Fruit fly (Drosophila melanogaster) whole organism, embryonic: ENCODE data around the gene Ac76E.

ENCODE experiments used
- CG10209 ChIP-seq: fragments of 200-800 bp; sonication (Bioruptor generic); optimal IDR thresholded peaks from 3 replicates; lab custom pipeline; 2017; ENCODE audit warnings: missing biosample characterization, mild to moderate bottlenecking, missing genetic modification characterization, missing genetic modification reagents
- CG10321 ChIP-seq: fragments of 200-800 bp; sonication (Bioruptor generic); IDR thresholded peaks from 2 replicates; pipeline ENCODE4 v1.3.6; 2022; ENCODE audit warnings: missing biosample characterization, missing genetic modification characterization
- CG10431 ChIP-seq: fragments of 200-800 bp; sonication (Bioruptor generic); optimal IDR thresholded peaks from 3 replicates; lab custom pipeline; 2018; ENCODE audit warnings: missing biosample characterization, mild to moderate bottlenecking, missing genetic modification characterization
- CG11247 ChIP-seq: fragments of 200-800 bp; sonication (Bioruptor generic); IDR thresholded peaks from 2 replicates; pipeline ENCODE4 v1.3.6; 2022; ENCODE audit warnings: missing biosample characterization, missing genetic modification characterization
- CG11560 ChIP-seq: fragments of 200-800 bp; sonication (Bioruptor generic); IDR thresholded peaks from 3 replicates; pipeline ENCODE4 v1.3.6; 2022; ENCODE audit warnings: missing biosample characterization, missing genetic modification characterization
- CG12219 ChIP-seq: fragments of 200-800 bp; sonication (Bioruptor generic); optimal IDR thresholded peaks from 3 replicates; lab custom pipeline; 2018; ENCODE audit warnings: missing biosample characterization, mild to moderate bottlenecking, missing genetic modification characterization
- CG12659 ChIP-seq: fragments of 200-800 bp; sonication (Bioruptor generic); optimal IDR thresholded peaks from 3 replicates; lab custom pipeline; 2017; ENCODE audit warnings: mild to moderate bottlenecking, missing biosample characterization, missing genetic modification reagents, missing genetic modification characterization
- CG17829 ChIP-seq: fragments of 200-800 bp; optimal IDR thresholded peaks from 2 replicates; lab custom pipeline; 2019; ENCODE audit warnings: missing biosample characterization, mild to moderate bottlenecking, missing genetic modification characterization, moderate library complexity
- CG18262 ChIP-seq: fragments of 200-800 bp; optimal IDR thresholded peaks from 3 replicates; lab custom pipeline; 2019; ENCODE audit warnings: missing biosample characterization, mild to moderate bottlenecking, missing genetic modification characterization, moderate library complexity
- CG30020 ChIP-seq: fragments of 200-800 bp; optimal IDR thresholded peaks from 2 replicates; lab custom pipeline; 2019; ENCODE audit warnings: missing biosample characterization, mild to moderate bottlenecking, missing genetic modification characterization, moderate library complexity
- CG42726 ChIP-seq: fragments of 200-800 bp; sonication (Bioruptor generic); IDR thresholded peaks from 2 replicates; pipeline ENCODE4 v1.3.6; 2022; ENCODE audit warnings: missing biosample characterization, missing genetic modification characterization; ENCODE audit not compliant: partially characterized antibody
- CG4282 ChIP-seq: fragments of 200-800 bp; sonication (Bioruptor generic); optimal IDR thresholded peaks from 2 replicates; lab custom pipeline; 2016; ENCODE audit warnings: missing biosample characterization, missing genetic modification characterization
- CG4707 ChIP-seq: fragments of 200-800 bp; sonication (Bioruptor generic); optimal IDR thresholded peaks from 2 replicates; lab custom pipeline; 2018; ENCODE audit warnings: missing biosample characterization, mild to moderate bottlenecking, missing genetic modification characterization, moderate library complexity
- CG7271 ChIP-seq: fragments of 200-800 bp; sonication (Bioruptor generic); optimal IDR thresholded peaks from 2 replicates; lab custom pipeline; 2018; ENCODE audit warnings: missing biosample characterization, mild to moderate bottlenecking, missing genetic modification characterization, moderate library complexity
- CG8944 ChIP-seq: fragments of 200-800 bp; sonication (Bioruptor generic); optimal IDR thresholded peaks from 3 replicates; lab custom pipeline; 2016; ENCODE audit warnings: missing biosample characterization, missing genetic modification characterization
- CG9797 ChIP-seq: fragments of 200-800 bp; sonication (Bioruptor generic); optimal IDR thresholded peaks from 3 replicates; lab custom pipeline; 2018; ENCODE audit warnings: missing biosample characterization, mild to moderate bottlenecking, missing genetic modification characterization
- Camta ChIP-seq: fragments of 200-800 bp; sonication (Bioruptor generic); optimal IDR thresholded peaks from 2 replicates; lab custom pipeline; 2016; ENCODE audit warnings: missing biosample characterization, missing genetic modification characterization
- CkIIα-i1 ChIP-seq: fragments of 200-800 bp; sonication (Bioruptor generic); IDR thresholded peaks from 2 replicates; pipeline ENCODE4 v1.3.6; 2022; ENCODE audit warnings: missing biosample characterization, missing genetic modification characterization
- CoRest ChIP-seq: fragments of 200-800 bp; sonication (Bioruptor generic); optimal IDR thresholded peaks from 3 replicates; lab custom pipeline; 2018; ENCODE audit warnings: missing biosample characterization, mild to moderate bottlenecking, missing genetic modification characterization, moderate library complexity
- D19B ChIP-seq: fragments of 200-800 bp; sonication (Bioruptor generic); optimal IDR thresholded peaks from 2 replicates; lab custom pipeline; 2017; ENCODE audit warnings: missing biosample characterization, mild to moderate bottlenecking, missing genetic modification characterization
- Dad ChIP-seq: fragments of 200-800 bp; sonication (Bioruptor generic); optimal IDR thresholded peaks from 3 replicates; lab custom pipeline; 2016; ENCODE audit warnings: missing biosample characterization, missing genetic modification characterization
- Dip2 ChIP-seq: fragments of 200-800 bp; sonication (Bioruptor generic); IDR thresholded peaks from 2 replicates; pipeline ENCODE4 v1.3.6; 2022; ENCODE audit warnings: missing biosample characterization, missing genetic modification characterization
- Dp ChIP-seq: fragments of 200-800 bp; sonication (Bioruptor generic); optimal IDR thresholded peaks from 2 replicates; lab custom pipeline; 2018; ENCODE audit warnings: missing biosample characterization, mild to moderate bottlenecking, missing genetic modification characterization, moderate library complexity
- Elba2 ChIP-seq: fragments of 200-800 bp; sonication (Bioruptor generic); optimal IDR thresholded peaks from 3 replicates; lab custom pipeline; 2016; ENCODE audit warnings: missing biosample characterization, missing genetic modification characterization
- Ets97D ChIP-seq: fragments of 200-800 bp; sonication (Bioruptor generic); optimal IDR thresholded peaks from 3 replicates; lab custom pipeline; 2016; ENCODE audit warnings: missing biosample characterization, missing genetic modification characterization
- HLH3B ChIP-seq: fragments of 200-800 bp; sonication (Bioruptor generic); IDR thresholded peaks from 2 replicates; pipeline ENCODE4 v1.3.6; 2022; ENCODE audit warnings: missing biosample characterization, missing genetic modification characterization
- HLH4C ChIP-seq: fragments of 200-800 bp; sonication (Bioruptor generic); IDR thresholded peaks from 3 replicates; pipeline ENCODE4 v1.3.6; 2022; ENCODE audit warnings: missing biosample characterization, missing genetic modification characterization; ENCODE audit not compliant: partially characterized antibody
- Hand ChIP-seq: fragments of 200-800 bp; sonication (Bioruptor generic); optimal IDR thresholded peaks from 2 replicates; lab custom pipeline; 2017; ENCODE audit warnings: mild to moderate bottlenecking, missing biosample characterization, missing genetic modification reagents, missing genetic modification characterization
- MBD-R2 ChIP-seq: fragments of 200-800 bp; sonication (Bioruptor generic); IDR thresholded peaks from 2 replicates; pipeline ENCODE4 v1.3.6; 2022; ENCODE audit warnings: missing biosample characterization, missing genetic modification characterization
- Sox102F ChIP-seq: fragments of 200-800 bp; sonication (Bioruptor generic); optimal IDR thresholded peaks from 2 replicates; lab custom pipeline; 2018; ENCODE audit warnings: missing biosample characterization, mild to moderate bottlenecking, missing genetic modification characterization, moderate library complexity
- Spps ChIP-seq: fragments of 200-800 bp; sonication (Bioruptor generic); optimal IDR thresholded peaks from 2 replicates; lab custom pipeline; 2018; ENCODE audit warnings: missing biosample characterization, mild to moderate bottlenecking, missing genetic modification characterization
- Sry-β ChIP-seq: fragments of 200-800 bp; sonication (Bioruptor generic); optimal IDR thresholded peaks from 2 replicates; lab custom pipeline; 2018; ENCODE audit warnings: missing biosample characterization, mild to moderate bottlenecking, missing genetic modification characterization, moderate library complexity
- amos ChIP-seq: fragments of 200-800 bp; sonication (Bioruptor generic); IDR thresholded peaks from 2 replicates; pipeline ENCODE4 v1.3.6; 2022; ENCODE audit warnings: missing biosample characterization, missing genetic modification characterization; ENCODE audit not compliant: partially characterized antibody
- ase ChIP-seq: fragments of 200-800 bp; sonication (Bioruptor generic); IDR thresholded peaks from 3 replicates; pipeline ENCODE4 v1.3.6; 2022; ENCODE audit warnings: missing biosample characterization, missing genetic modification characterization
- croc ChIP-seq: fragments of 200-800 bp; sonication (Bioruptor generic); conservative IDR thresholded peaks from 3 replicates; pipeline ENCODE4 v1.3.6; 2022; ENCODE audit warnings: missing biosample characterization, missing genetic modification characterization
- dmrt11E ChIP-seq: fragments of 200-800 bp; sonication (Bioruptor generic); optimal IDR thresholded peaks from 3 replicates; lab custom pipeline; 2018; ENCODE audit warnings: missing biosample characterization, mild to moderate bottlenecking, missing genetic modification characterization, moderate library complexity
- fru ChIP-seq: fragments of >200 bp; optimal IDR thresholded peaks from 2 replicates; lab custom pipeline; 2017
- gem ChIP-seq: fragments of 200-800 bp; sonication (Bioruptor generic); optimal IDR thresholded peaks from 2 replicates; lab custom pipeline; 2019; ENCODE audit warnings: missing biosample characterization, mild to moderate bottlenecking, missing genetic modification characterization, moderate library complexity
- insv ChIP-seq, 2 experiments: fragments of 200-800 bp; sonication (Bioruptor generic); optimal IDR thresholded peaks; 3 replicates each; lab custom pipeline; 2016 to 2018; ENCODE audit warnings: missing biosample characterization in 2 of 2, missing genetic modification characterization in 2 of 2
- lola ChIP-seq, 3 experiments: fragments of >200 bp in 2 of 3; fragments of 200-800 bp in 1 of 3; sonication (Bioruptor generic) in 1 of 3; optimal IDR thresholded peaks; 2 replicates each; lab custom pipeline; 2017 to 2019; ENCODE audit warnings: missing biosample characterization in 3 of 3, missing genetic modification characterization in 3 of 3, mild to moderate bottlenecking in 1 of 3, moderate library complexity in 1 of 3
- mirr ChIP-seq: fragments of 200-800 bp; sonication (Bioruptor generic); optimal IDR thresholded peaks from 3 replicates; lab custom pipeline; 2018; ENCODE audit warnings: missing biosample characterization, mild to moderate bottlenecking, missing genetic modification characterization
- nmo ChIP-seq: fragments of 200-800 bp; sonication (Bioruptor generic); optimal IDR thresholded peaks from 2 replicates; lab custom pipeline; 2018; ENCODE audit warnings: missing biosample characterization, mild to moderate bottlenecking, missing genetic modification characterization, moderate library complexity
- pfk ChIP-seq: fragments of 200-800 bp; sonication (Bioruptor generic); optimal IDR thresholded peaks from 2 replicates; lab custom pipeline; 2018; ENCODE audit warnings: missing biosample characterization, mild to moderate bottlenecking, missing genetic modification characterization, moderate library complexity
- pita ChIP-seq: fragments of 200-800 bp; sonication (Bioruptor generic); optimal IDR thresholded peaks from 2 replicates; lab custom pipeline; 2017; ENCODE audit warnings: missing biosample characterization, mild to moderate bottlenecking, missing genetic modification characterization
- pnt ChIP-seq: fragments of 200-800 bp; sonication (Bioruptor generic); optimal IDR thresholded peaks from 3 replicates; lab custom pipeline; 2016; ENCODE audit warnings: missing biosample characterization, missing genetic modification characterization
- psq ChIP-seq: fragments of 200-800 bp; sonication (Bioruptor generic); optimal IDR thresholded peaks from 2 replicates; lab custom pipeline; 2017; ENCODE audit warnings: missing biosample characterization, missing genetic modification characterization
- shn ChIP-seq: fragments of 200-800 bp; sonication (Bioruptor generic); optimal IDR thresholded peaks from 3 replicates; lab custom pipeline; 2016; ENCODE audit warnings: missing biosample characterization, missing genetic modification characterization
- tgo ChIP-seq: fragments of 200-800 bp; sonication (Bioruptor generic); IDR thresholded peaks from 3 replicates; pipeline ENCODE4 v1.3.6; 2022; ENCODE audit warnings: missing biosample characterization, missing genetic modification characterization
- tna ChIP-seq: fragments of 200-800 bp; sonication (Bioruptor generic); IDR thresholded peaks from 2 replicates; pipeline ENCODE4 v1.3.6; 2022; ENCODE audit warnings: missing biosample characterization, missing genetic modification characterization; ENCODE audit not compliant: partially characterized antibody

Gene Ac76E

DNA sequence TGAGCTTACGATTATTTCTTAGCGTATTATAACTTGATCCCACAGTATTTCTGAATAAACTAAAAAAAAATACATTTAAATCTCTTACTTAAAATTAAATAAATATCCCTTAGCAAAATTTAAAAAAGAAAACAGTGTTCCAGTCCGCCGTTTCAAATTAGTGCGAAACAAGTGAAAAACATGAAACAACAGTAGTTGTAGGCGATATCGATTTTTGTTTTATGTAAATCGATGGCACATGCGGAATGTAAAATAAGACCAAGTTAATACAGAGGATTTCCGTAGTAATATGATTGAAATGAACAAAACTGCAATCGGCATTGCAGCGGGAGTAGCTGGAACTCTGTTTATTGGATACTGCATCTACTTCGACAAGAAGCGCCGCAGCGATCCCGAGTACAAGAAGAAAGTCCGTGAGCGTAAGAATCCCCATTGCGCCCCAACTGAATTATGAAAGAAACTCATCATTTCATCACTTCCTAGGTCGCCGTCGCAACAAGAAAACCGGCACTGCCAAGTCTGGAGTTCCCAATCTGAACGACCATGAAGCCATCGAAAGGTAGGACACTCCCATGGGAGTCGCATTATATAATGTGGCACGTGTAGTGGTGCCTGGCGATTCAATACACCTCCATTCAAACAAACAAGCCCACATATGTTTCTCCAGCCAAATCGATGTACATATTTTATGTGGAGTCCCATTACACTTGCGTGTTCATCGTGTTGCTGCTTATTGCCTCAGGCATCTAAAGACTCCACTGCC lies 62.0 kb downstream of the Ac76E start (continued):
- no peak for TF ChIP-seq pita (GFP tag; lab: Kevin White, UChicago)
- no peak for TF ChIP-seq Sox102F (GFP tag; lab: Kevin White, UChicago)
- TF ChIP-seq shn (GFP tag; lab: Kevin White, UChicago): no peak
- TF ChIP-seq CG18262: no peak
- TF ChIP-seq fru (lab: Kevin White, UChicago): no peak
- peak; percentile 97 for TF ChIP-seq pfk (GFP tag; lab: Kevin White, UChicago)
- TF ChIP-seq D19B: no peak
- no peak for TF ChIP-seq dmrt11E
- TF ChIP-seq Spps: no peak
- no peak for TF ChIP-seq lola (GFP tag; optimal IDR thresholded peaks at IDR 0.05; lab: Kevin White, UChicago)
- no peak for TF ChIP-seq ase (GFP tag; lab: Robert Waterston, UW)
- TF ChIP-seq Elba2 (GFP tag; lab: Kevin White, UChicago): no peak
- no peak for TF ChIP-seq Sry-β (GFP tag; lab: Kevin White, UChicago)
- no peak for TF ChIP-seq Ets97D (GFP tag; lab: Kevin White, UChicago)
- peak; percentile 15 for TF ChIP-seq nmo (GFP tag; lab: Kevin White, UChicago)
- no peak for TF ChIP-seq HLH3B
- no peak for TF ChIP-seq CkIIα-i1 (GFP tag; lab: Robert Waterston, UW)
- no peak for TF ChIP-seq gem (tag; lab: Kevin White, UChicago)
- TF ChIP-seq CG9797 (GFP tag; lab: Kevin White, UChicago): no peak
- no peak for TF ChIP-seq psq (GFP tag; lab: Kevin White, UChicago)
- no peak for TF ChIP-seq CG12219
- no peak for TF ChIP-seq CG4282 (GFP tag; lab: Kevin White, UChicago)
- no peak for TF ChIP-seq Camta (GFP tag; lab: Kevin White, UChicago)
- TF ChIP-seq CG42726 (GFP tag; lab: Robert Waterston, UW): no peak
- no peak for TF ChIP-seq HLH4C (GFP tag; lab: Robert Waterston, UW)
- no peak for TF ChIP-seq tna (GFP tag; lab: Robert Waterston, UW)
- TF ChIP-seq Hand (GFP tag; lab: Kevin White, UChicago): no peak
- no peak for TF ChIP-seq CG10321 (GFP tag; lab: Robert Waterston, UW)
- TF ChIP-seq CG4707: no peak
- TF ChIP-seq CG11247 (GFP tag; lab: Robert Waterston, UW): no peak
- TF ChIP-seq pnt (GFP tag; lab: Kevin White, UChicago): no peak
- peak in 1 of 2 experiments; percentile 24 for TF ChIP-seq insv (GFP tag; optimal IDR thresholded peaks at IDR 0.05; lab: Kevin White, UChicago)
- TF ChIP-seq Dip2: no peak
- no peak for TF ChIP-seq CG10209 (GFP tag; lab: Kevin White, UChicago)
- no peak for TF ChIP-seq CG10431 (GFP tag; lab: Kevin White, UChicago)
- TF ChIP-seq CG12659: peak; percentile 61
- TF ChIP-seq mirr: no peak
- TF ChIP-seq amos (GFP tag; lab: Robert Waterston, UW): no peak; the same call in 1 of the 2 replicates
- peak; percentile 38; the same call in 1 of the 2 replicates for TF ChIP-seq MBD-R2 (GFP tag; lab: Robert Waterston, UW)
- TF ChIP-seq CG8944: no peak
- peak; percentile 99 for TF ChIP-seq CG30020 (tag; lab: Kevin White, UChicago)
- peak; percentile 4 for TF ChIP-seq Dp
- TF ChIP-seq tgo (GFP tag; lab: Robert Waterston, UW): no peak
- TF ChIP-seq Dad (GFP tag; lab: Kevin White, UChicago): no peak
- TF ChIP-seq croc (GFP tag; lab: Robert Waterston, UW): no peak
- peak; percentile 32 for TF ChIP-seq CG17829
- TF ChIP-seq CG7271 (tag; lab: Kevin White, UChicago): no peak
- TF ChIP-seq CG11560: no peak
- no peak for TF ChIP-seq CoRest (tag; lab: Kevin White, UChicago)
